Worm (Caenorhabditis elegans) whole organism, L4 larva: ENCODE measurements around the gene clec-208.

Experiments used
- F10B5.3 ChIP-seq: sonication (generic microtip); optimal IDR thresholded peaks from 2 replicates; lab custom pipeline; 2016; ENCODE audit warnings: mild to moderate bottlenecking, missing genetic modification characterization, missing compliant biosample characterization
- F26F4.8 ChIP-seq: fragments of 200-800 bp; sonication (Bioruptor generic); conservative IDR thresholded peaks from 2 replicates; pipeline ENCODE4 v1.3.6; 2022; ENCODE audit warnings: missing genetic modification characterization, missing compliant biosample characterization
- T20F7.1 ChIP-seq: fragments of 200-800 bp; sonication (Bioruptor generic); optimal IDR thresholded peaks from 2 replicates; lab custom pipeline; 2018; ENCODE audit warnings: mild to moderate bottlenecking, missing genetic modification characterization, missing compliant biosample characterization
- T26A8.4 ChIP-seq: fragments of 200-800 bp; sonication (Bioruptor generic); IDR thresholded peaks from 2 replicates; pipeline ENCODE4 v1.3.6; 2022; ENCODE audit warnings: missing genetic modification characterization, missing compliant biosample characterization
- Y48G9A.11 ChIP-seq: fragments of 200-800 bp; sonication (Bioruptor generic); IDR thresholded peaks from 2 replicates; pipeline ENCODE4 v1.3.6; 2022; ENCODE audit warnings: missing genetic modification reagents, missing genetic modification characterization, missing compliant biosample characterization
- Y5F2A.4 ChIP-seq: fragments of 200-800 bp; sonication (Bioruptor generic); optimal IDR thresholded peaks from 2 replicates; lab custom pipeline; 2018; ENCODE audit warnings: mild to moderate bottlenecking, missing genetic modification characterization, missing compliant biosample characterization
- ZK546.5 ChIP-seq, 2 experiments: sonication (generic microtip); optimal IDR thresholded peaks; 2 replicates each; lab custom pipeline; 2017; ENCODE audit warnings: missing biosample characterization in 2 of 2, missing genetic modification characterization in 2 of 2
- aha-1 ChIP-seq: fragments of 150-350 bp; peaks from one replicate; lab custom pipeline; 2014; ENCODE audit warnings: missing biosample characterization, missing genetic modification characterization
- aly-2 ChIP-seq: sonication (generic microtip); optimal IDR thresholded peaks from 2 replicates; lab custom pipeline; 2018; ENCODE audit warnings: missing biosample characterization, missing genetic modification characterization
- ceh-62 ChIP-seq: sonication (generic microtip); optimal IDR thresholded peaks from 2 replicates; lab custom pipeline; 2017; ENCODE audit warnings: missing biosample characterization, missing genetic modification characterization
- ctbp-1 ChIP-seq: fragments of 200-800 bp; sonication (Bioruptor generic); IDR thresholded peaks from 2 replicates; pipeline ENCODE4 v1.3.6; 2022; ENCODE audit warnings: missing genetic modification reagents, missing genetic modification characterization, missing compliant biosample characterization
- daf-16 ChIP-seq, 3 experiments: sonication (generic microtip); optimal IDR thresholded peaks; 2 replicates each; lab custom pipeline; 2016 to 2017; ENCODE audit warnings: missing genetic modification characterization in 3 of 3, missing genetic modification reagents in 3 of 3, mild to moderate bottlenecking in 2 of 3, missing compliant biosample characterization in 2 of 3, missing biosample characterization in 1 of 3, moderate library complexity in 1 of 3
- dmd-6 ChIP-seq: fragments of 200-800 bp; sonication (Bioruptor generic); IDR thresholded peaks from 2 replicates; pipeline ENCODE4 v1.3.6; 2022; ENCODE audit warnings: missing genetic modification reagents, missing genetic modification characterization, missing compliant biosample characterization
- dmd-9 ChIP-seq: fragments of 200-800 bp; sonication (Bioruptor generic); IDR thresholded peaks from 2 replicates; pipeline ENCODE4 v1.3.6; 2022; ENCODE audit warnings: missing genetic modification reagents, missing genetic modification characterization, missing compliant biosample characterization
- dve-1 ChIP-seq: sonication (generic microtip); optimal IDR thresholded peaks from 2 replicates; lab custom pipeline; 2017; ENCODE audit warnings: antibody characterized with exemption, mild to moderate bottlenecking, missing genetic modification characterization, missing compliant biosample characterization; ENCODE audit not compliant: insufficient read depth
- egl-27 ChIP-seq: sonication (generic microtip); optimal IDR thresholded peaks from 3 replicates; lab custom pipeline; 2017; ENCODE audit warnings: missing biosample characterization, missing genetic modification reagents, missing genetic modification characterization
- egl-43 ChIP-seq: fragments of 200-800 bp; sonication (Bioruptor generic); IDR thresholded peaks from 2 replicates; pipeline ENCODE4 v1.3.6; 2022; ENCODE audit warnings: missing genetic modification reagents, missing genetic modification characterization, missing compliant biosample characterization
- hif-1 ChIP-seq, 2 experiments: sonication (generic microtip); optimal IDR thresholded peaks; 2 replicates each; lab custom pipeline; 2016 to 2017; ENCODE audit warnings: missing compliant biosample characterization in 2 of 2, missing genetic modification characterization in 2 of 2, missing genetic modification reagents in 2 of 2, missing genotype in 2 of 2, mild to moderate bottlenecking in 1 of 2
- hlh-11 ChIP-seq: fragments of 200-800 bp; sonication (Bioruptor generic); optimal IDR thresholded peaks from 2 replicates; lab custom pipeline; 2018; ENCODE audit warnings: mild to moderate bottlenecking, missing genetic modification characterization, missing compliant biosample characterization
- lin-1 ChIP-seq: fragments of 200-800 bp; sonication (Bioruptor generic); IDR thresholded peaks from 2 replicates; pipeline ENCODE4 v1.3.6; 2022; ENCODE audit warnings: missing genetic modification reagents, missing genetic modification characterization, missing compliant biosample characterization
- lsy-2 ChIP-seq, 2 experiments: fragments of 150-350 bp in 1 of 2; sonication (generic microtip) in 1 of 2; optimal IDR thresholded peaks; 2 replicates each; lab custom pipeline; 2014 to 2017; ENCODE audit warnings: missing biosample characterization in 2 of 2, missing genetic modification characterization in 2 of 2
- madf-9 ChIP-seq: fragments of 200-800 bp; sonication (Bioruptor generic); conservative IDR thresholded peaks from 2 replicates; pipeline ENCODE4 v1.3.6; 2022; ENCODE audit warnings: missing genetic modification reagents, missing genetic modification characterization, missing compliant biosample characterization
- mdl-1 ChIP-seq, 2 experiments: fragments of 150-350 bp in 1 of 2; sonication (generic microtip) in 1 of 2; optimal IDR thresholded peaks; 2 replicates each; lab custom pipeline; 2014 to 2017; ENCODE audit warnings: missing biosample characterization in 2 of 2, missing genetic modification characterization in 2 of 2
- mep-1 ChIP-seq: fragments of 150-350 bp; sonication (generic microtip); optimal IDR thresholded peaks from 3 replicates; lab custom pipeline; 2014; ENCODE audit warnings: missing biosample characterization, missing genetic modification characterization
- nhr-11 ChIP-seq: fragments of 150-350 bp; optimal IDR thresholded peaks from 2 replicates; lab custom pipeline; 2014; ENCODE audit warnings: missing biosample characterization, missing genetic modification characterization
- nhr-111 ChIP-seq: fragments of 200-800 bp; sonication (Bioruptor generic); optimal IDR thresholded peaks from 2 replicates; lab custom pipeline; 2018; ENCODE audit warnings: mild to moderate bottlenecking, missing genetic modification characterization, missing compliant biosample characterization
- nhr-28 ChIP-seq: fragments of 150-350 bp; optimal IDR thresholded peaks from 2 replicates; lab custom pipeline; 2014; ENCODE audit warnings: missing biosample characterization, missing genetic modification characterization
- nhr-41 ChIP-seq: fragments of 200-800 bp; sonication (Bioruptor generic); IDR thresholded peaks from 2 replicates; pipeline ENCODE4 v1.3.6; 2022; ENCODE audit warnings: missing genetic modification reagents, missing genetic modification characterization, missing compliant biosample characterization
- nhr-48 ChIP-seq: sonication (generic microtip); optimal IDR thresholded peaks from 2 replicates; lab custom pipeline; 2016; ENCODE audit warnings: mild to moderate bottlenecking, missing genetic modification characterization, missing compliant biosample characterization
- nhr-6 ChIP-seq: fragments of 150-350 bp; optimal IDR thresholded peaks from 2 replicates; lab custom pipeline; 2014; ENCODE audit warnings: missing biosample characterization, missing genetic modification characterization
- nhr-76 ChIP-seq: fragments of 150-350 bp; optimal IDR thresholded peaks from 2 replicates; lab custom pipeline; 2014; ENCODE audit warnings: missing biosample characterization, missing genetic modification characterization
- php-3 ChIP-seq: fragments of 200-800 bp; sonication (Bioruptor generic); IDR thresholded peaks from 2 replicates; pipeline ENCODE4 v1.3.6; 2022; ENCODE audit warnings: missing genetic modification reagents, missing genetic modification characterization, missing compliant biosample characterization
- tag-97 ChIP-seq: fragments of 200-800 bp; sonication (Bioruptor generic); IDR thresholded peaks from 2 replicates; pipeline ENCODE4 v1.3.6; 2022; ENCODE audit warnings: missing genetic modification characterization, missing compliant biosample characterization
- tra-1 ChIP-seq: fragments of 200-800 bp; sonication (Bioruptor generic); IDR thresholded peaks from 2 replicates; pipeline ENCODE4 v1.3.6; 2022; ENCODE audit warnings: missing genetic modification reagents, missing genetic modification characterization, missing compliant biosample characterization
- unc-62 ChIP-seq, 3 experiments: fragments of 150-350 bp in 1 of 3; sonication (generic microtip); optimal IDR thresholded peaks in 2 of 3; peaks in 1 of 3; 1 replicate in 1 of 3; 2 replicates in 2 of 3; lab custom pipeline; 2014 to 2017; ENCODE audit warnings: missing biosample characterization in 3 of 3, missing genetic modification characterization in 3 of 3, missing genetic modification reagents in 3 of 3, missing genotype in 1 of 3

Gene clec-208

DNA sequence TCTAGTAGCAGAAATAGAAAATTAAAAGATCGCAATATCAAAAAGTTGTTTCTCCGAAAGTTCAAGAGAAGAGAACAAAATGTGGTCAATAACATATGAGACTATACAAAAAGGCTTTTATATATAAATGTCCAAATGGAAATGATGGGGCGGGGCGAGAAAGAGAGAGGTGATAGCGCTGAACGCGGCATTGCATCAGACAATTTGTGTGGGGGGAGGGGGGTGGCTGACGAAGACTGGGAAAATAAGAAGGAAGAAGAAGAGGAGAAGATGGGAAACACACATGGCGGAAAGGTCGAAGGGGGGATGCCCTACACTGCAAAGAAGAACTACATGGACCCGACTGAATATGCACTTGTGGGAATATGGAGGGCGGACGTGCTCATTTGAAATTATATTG, 37.6 kb downstream of the clec-208 start (continued):
- TF ChIP-seq ceh-62 (tag; lab: Kevin White, UChicago) (no peak), lsy-2 (tag; optimal IDR thresholded peaks at IDR 0.05; lab: Kevin White, UChicago) (peak in 1 of 2 experiments; percentile 13), tra-1 (GFP tag; lab: Robert Waterston, UW) (no peak), F26F4.8 (GFP tag; lab: Robert Waterston, UW) (no peak), nhr-11 (tag; lab: Kevin White, UChicago) (peak; percentile 69), dmd-9 (GFP tag; lab: Robert Waterston, UW) (no peak), egl-27 (no peak), ctbp-1 (GFP tag; lab: Robert Waterston, UW) (peak; percentile 24; the same call in 1 of the 2 replicates), egl-43 (GFP tag; lab: Robert Waterston, UW) (no peak), nhr-76 (no peak), Y5F2A.4 (GFP tag; lab: Kevin White, UChicago) (no peak), nhr-111 (GFP tag; lab: Kevin White, UChicago) (no peak), aly-2 (no peak), tag-97 (no peak), php-3 (GFP tag; lab: Robert Waterston, UW) (no peak), hlh-11 (peak; percentile 61), F10B5.3 (no peak), ZK546.5 (tag; optimal IDR thresholded peaks at IDR 0.05; lab: Kevin White, UChicago) (no peak), T20F7.1 (GFP tag; lab: Kevin White, UChicago) (no peak), madf-9 (GFP tag; lab: Robert Waterston, UW) (no peak), T26A8.4 (no peak), dve-1 (tag; lab: Kevin White, UChicago) (peak; percentile 4)

DNA sequence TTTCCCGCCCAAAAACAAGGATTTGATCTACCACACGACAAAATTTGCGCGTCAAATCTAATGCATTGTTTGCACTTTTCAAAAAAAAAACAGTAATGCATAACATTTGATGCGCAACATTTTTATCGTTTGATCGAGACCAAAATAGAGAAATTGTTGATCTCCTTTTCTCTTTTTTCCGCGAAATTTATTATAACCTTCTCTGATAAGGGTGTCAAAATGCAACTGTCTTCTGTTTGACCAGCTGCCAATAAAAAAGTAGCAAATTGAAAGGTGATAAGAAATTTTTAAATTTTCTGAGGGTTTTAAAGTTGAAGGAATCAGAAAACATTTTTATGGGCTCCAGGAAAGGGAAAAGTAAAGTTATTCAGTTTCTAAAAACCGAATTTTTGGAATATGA, 39.3 kb downstream of the clec-208 start:
- TF ChIP-seq dmd-6 (GFP tag; lab: Robert Waterston, UW) (peak; percentile 62), nhr-6 (tag; lab: Kevin White, UChicago) (no peak), nhr-48 (no peak), mep-1 (no peak), mdl-1 (tag; optimal IDR thresholded peaks at IDR 0.05; lab: Kevin White, UChicago) (no peak), nhr-41 (GFP tag; lab: Robert Waterston, UW) (no peak), madf-9 (GFP tag; lab: Robert Waterston, UW) (no peak), daf-16 (GFP tag; optimal IDR thresholded peaks at IDR 0.05; lab: Kevin White, UChicago) (no peak), daf-16 (tag; optimal IDR thresholded peaks at IDR 0.05; lab: Kevin White, UChicago) (peak; percentile 37), lin-1 (GFP tag; lab: Robert Waterston, UW) (no peak)

DNA sequence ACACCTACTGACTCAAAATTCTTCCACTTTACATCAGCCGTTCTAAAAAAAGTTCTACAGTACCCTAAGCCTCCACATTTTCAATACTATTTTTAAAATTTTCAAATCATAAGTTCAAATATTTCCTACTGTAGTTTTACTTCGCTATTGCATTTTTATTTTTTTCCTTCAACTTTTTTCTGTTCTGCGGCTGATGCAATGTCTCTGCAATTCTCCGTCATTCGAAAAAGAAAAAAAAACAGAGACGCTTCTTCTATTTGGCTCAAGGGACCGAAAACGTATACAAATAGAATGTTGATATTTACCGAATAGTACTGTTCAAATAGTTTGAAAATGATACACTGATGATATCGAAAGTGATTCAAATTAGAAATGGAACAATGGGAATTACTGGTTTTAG, 40.5 kb downstream of the clec-208 start:
- TF ChIP-seq nhr-11 (tag; lab: Kevin White, UChicago) (peak; percentile 43), nhr-28 (tag; lab: Kevin White, UChicago) (peak; percentile 12), unc-62 (GFP tag; optimal IDR thresholded peaks at IDR 0.05 in 1 of 2; lab: Kevin White, UChicago) (peak in 1 of 2 experiments; percentile 42), unc-62 (tag; optimal IDR thresholded peaks at IDR 0.05; lab: Kevin White, UChicago) (no peak), Y48G9A.11 (no peak), dmd-9 (GFP tag; lab: Robert Waterston, UW) (no peak)

DNA sequence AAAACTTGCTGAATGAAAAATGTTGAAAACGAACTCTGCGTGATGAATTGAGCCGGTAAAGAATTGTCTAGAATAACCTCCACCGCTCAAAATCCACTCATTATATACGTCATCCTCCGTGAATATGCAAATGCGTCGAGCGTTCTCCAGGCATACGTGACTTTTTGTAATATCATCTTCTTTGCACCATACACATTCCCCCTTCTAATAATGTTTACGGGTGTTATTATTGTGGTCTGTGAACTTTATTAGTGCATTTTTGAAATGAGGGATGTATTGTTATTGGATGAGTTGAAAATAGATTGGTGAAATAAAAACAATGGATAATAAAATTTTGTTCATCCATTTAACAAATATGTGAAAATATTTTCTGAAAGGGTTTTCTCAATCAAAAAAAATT, 42.2 kb downstream of the clec-208 start, which contains the start of gene F22F7.7:
Gene F22F7.7 (minus strand): TSS at position 125 of the 400 bp plus-strand sequence.
- TF ChIP-seq aha-1 (tag; lab: Kevin White, UChicago) (peak; percentile 94), hif-1 (tag; optimal IDR thresholded peaks at IDR 0.05; lab: Kevin White, UChicago) (peak in 1 of 2 experiments; percentile 69), Y5F2A.4 (GFP tag; lab: Kevin White, UChicago) (no peak)
